Worm (Caenorhabditis elegans) whole organism, late embryonic: ENCODE data around the gene M02F4.2.

ENCODE experiments used
- C08G9.2 ChIP-seq: sonication (generic microtip); optimal IDR thresholded peaks from 2 replicates; lab custom pipeline; 2016; ENCODE audit warnings: mild to moderate bottlenecking, missing genetic modification characterization, moderate library complexity, missing compliant biosample characterization
- F13H6.1 ChIP-seq: sonication (generic microtip); optimal IDR thresholded peaks from 2 replicates; lab custom pipeline; 2016; ENCODE audit warnings: missing genetic modification characterization, missing compliant biosample characterization
- K09A11.1 ChIP-seq: sonication (generic microtip); optimal IDR thresholded peaks from 2 replicates; lab custom pipeline; 2017; ENCODE audit warnings: antibody characterized with exemption, mild to moderate bottlenecking, missing genetic modification characterization, missing compliant biosample characterization; ENCODE audit not compliant: insufficient read depth
- ahr-1 ChIP-seq: sonication (generic microtip); optimal IDR thresholded peaks from 2 replicates; lab custom pipeline; 2016; ENCODE audit warnings: missing genetic modification characterization, missing compliant biosample characterization
- ceh-19 ChIP-seq: fragments of 200-800 bp; sonication (Bioruptor generic); optimal IDR thresholded peaks from 2 replicates; lab custom pipeline; 2018; ENCODE audit warnings: mild to moderate bottlenecking, missing genetic modification characterization, missing compliant biosample characterization
- ceh-2 ChIP-seq: sonication (generic microtip); optimal IDR thresholded peaks from 2 replicates; lab custom pipeline; 2016; ENCODE audit warnings: missing genotype, missing genetic modification characterization, missing compliant biosample characterization
- ceh-22 ChIP-seq: sonication (generic microtip); optimal IDR thresholded peaks from 2 replicates; lab custom pipeline; 2017; ENCODE audit warnings: missing biosample characterization, missing genetic modification characterization
- ceh-30 ChIP-seq: fragments of 150-350 bp; optimal IDR thresholded peaks from 2 replicates; lab custom pipeline; 2014; ENCODE audit warnings: missing biosample characterization, missing genetic modification characterization
- ceh-34 ChIP-seq: sonication (generic microtip); optimal IDR thresholded peaks from 2 replicates; lab custom pipeline; 2016; ENCODE audit warnings: mild to moderate bottlenecking, missing genetic modification characterization, missing compliant biosample characterization
- ceh-45 ChIP-seq: fragments of 200-800 bp; sonication (Bioruptor generic); IDR thresholded peaks from 2 replicates; pipeline ENCODE4 v1.3.6; 2022; ENCODE audit warnings: missing genetic modification reagents, missing genetic modification characterization, missing compliant biosample characterization
- ceh-48 ChIP-seq: sonication (generic microtip); optimal IDR thresholded peaks from 2 replicates; lab custom pipeline; 2016; ENCODE audit warnings: missing genetic modification characterization, inconsistent platforms, missing compliant biosample characterization
- ceh-6 ChIP-seq: fragments of 200-800 bp; sonication (Bioruptor generic); optimal IDR thresholded peaks from 2 replicates; lab custom pipeline; 2018; ENCODE audit warnings: mild to moderate bottlenecking, missing genetic modification characterization, missing compliant biosample characterization
- ceh-9 ChIP-seq: sonication (generic microtip); optimal IDR thresholded peaks from 2 replicates; lab custom pipeline; 2016; ENCODE audit warnings: mild to moderate bottlenecking, missing genetic modification characterization, inconsistent platforms, missing compliant biosample characterization
- elt-2 ChIP-seq: sonication (generic microtip); optimal IDR thresholded peaks from 2 replicates; lab custom pipeline; 2016; ENCODE audit warnings: missing genetic modification reagents, missing genetic modification characterization, missing compliant biosample characterization
- ets-4 ChIP-seq: sonication (generic microtip); optimal IDR thresholded peaks from 2 replicates; lab custom pipeline; 2016; ENCODE audit warnings: missing genetic modification characterization, missing compliant biosample characterization
- eyg-1 ChIP-seq: sonication (generic microtip); optimal IDR thresholded peaks from 2 replicates; lab custom pipeline; 2016; ENCODE audit warnings: missing genotype, missing genetic modification characterization, missing compliant biosample characterization
- fax-1 ChIP-seq: sonication (generic microtip); optimal IDR thresholded peaks from 2 replicates; lab custom pipeline; 2016; ENCODE audit warnings: missing genotype, missing genetic modification characterization, missing compliant biosample characterization
- fkh-10 ChIP-seq: fragments of 150-350 bp; optimal IDR thresholded peaks from 2 replicates; lab custom pipeline; 2014; ENCODE audit warnings: missing biosample characterization, missing genetic modification reagents, missing genetic modification characterization
- fkh-6 ChIP-seq: sonication (generic microtip); optimal IDR thresholded peaks from 2 replicates; lab custom pipeline; 2016; ENCODE audit warnings: missing genetic modification characterization, missing compliant biosample characterization
- gmeb-2 ChIP-seq: sonication (generic microtip); optimal IDR thresholded peaks from 2 replicates; lab custom pipeline; 2016; ENCODE audit warnings: missing genetic modification characterization, inconsistent platforms, missing compliant biosample characterization
- hlh-15 ChIP-seq: sonication (generic microtip); optimal IDR thresholded peaks from 2 replicates; lab custom pipeline; 2016; ENCODE audit warnings: missing genetic modification characterization, missing compliant biosample characterization
- hlh-30 ChIP-seq: sonication (generic microtip); optimal IDR thresholded peaks from 2 replicates; lab custom pipeline; 2017; ENCODE audit warnings: antibody characterized with exemption, missing genetic modification characterization, missing compliant biosample characterization; ENCODE audit not compliant: insufficient read depth
- hlh-8 ChIP-seq: sonication (generic microtip); optimal IDR thresholded peaks from 2 replicates; lab custom pipeline; 2016; ENCODE audit warnings: missing genotype, missing genetic modification characterization, missing compliant biosample characterization
- lin-11 ChIP-seq: fragments of 200-800 bp; sonication (Bioruptor generic); optimal IDR thresholded peaks from 2 replicates; lab custom pipeline; 2018; ENCODE audit warnings: mild to moderate bottlenecking, missing genetic modification characterization, missing compliant biosample characterization
- madf-2 ChIP-seq: sonication (generic microtip); optimal IDR thresholded peaks from 2 replicates; lab custom pipeline; 2017; ENCODE audit warnings: missing genetic modification characterization, missing compliant biosample characterization
- mec-3 ChIP-seq: sonication (generic microtip); optimal IDR thresholded peaks from 2 replicates; lab custom pipeline; 2016; ENCODE audit warnings: borderline replicate concordance, missing genetic modification characterization, missing compliant biosample characterization
- nhr-232 ChIP-seq: sonication (generic microtip); optimal IDR thresholded peaks from 2 replicates; lab custom pipeline; 2016; ENCODE audit warnings: missing genetic modification characterization, missing compliant biosample characterization
- pat-9 ChIP-seq: fragments of 200-800 bp; sonication (Bioruptor generic); optimal IDR thresholded peaks from 2 replicates; lab custom pipeline; 2018; ENCODE audit warnings: mild to moderate bottlenecking, missing genetic modification characterization, moderate library complexity, missing compliant biosample characterization
- pax-1 ChIP-seq: fragments of 150-350 bp; optimal IDR thresholded peaks from 2 replicates; lab custom pipeline; 2014; ENCODE audit warnings: missing biosample characterization, missing genetic modification characterization
- pha-2 ChIP-seq: sonication (generic microtip); optimal IDR thresholded peaks from 2 replicates; lab custom pipeline; 2017; ENCODE audit warnings: mild to moderate bottlenecking, missing genetic modification characterization, missing compliant biosample characterization
- pha-4 ChIP-seq: fragments of 150-350 bp; optimal IDR thresholded peaks from 2 replicates; lab custom pipeline; 2018; ENCODE audit warnings: missing biosample characterization, missing genetic modification reagents, missing genetic modification characterization
- pqm-1 ChIP-seq: sonication (generic microtip); optimal IDR thresholded peaks from 2 replicates; lab custom pipeline; 2016; ENCODE audit warnings: missing genetic modification characterization, missing compliant biosample characterization
- sdc-2 ChIP-seq: sonication (generic microtip); optimal IDR thresholded peaks from 2 replicates; lab custom pipeline; 2016; ENCODE audit warnings: missing genotype, missing genetic modification characterization, missing compliant biosample characterization
- sox-2 ChIP-seq: fragments of 200-800 bp; sonication (Bioruptor generic); IDR thresholded peaks from 2 replicates; pipeline ENCODE4 v1.3.6; 2022; ENCODE audit warnings: missing genetic modification reagents, missing genetic modification characterization, missing compliant biosample characterization
- unc-42 ChIP-seq: sonication (generic microtip); optimal IDR thresholded peaks from 2 replicates; lab custom pipeline; 2016; ENCODE audit warnings: missing genotype, missing genetic modification characterization, missing compliant biosample characterization
- unc-55 ChIP-seq: sonication (generic microtip); optimal IDR thresholded peaks from 2 replicates; lab custom pipeline; 2017; ENCODE audit warnings: missing biosample characterization, missing genetic modification reagents, missing genetic modification characterization
- zip-5 ChIP-seq: sonication (generic microtip); optimal IDR thresholded peaks from 2 replicates; lab custom pipeline; 2016; ENCODE audit warnings: missing genetic modification characterization, missing compliant biosample characterization
- ztf-16 ChIP-seq: sonication (generic microtip); optimal IDR thresholded peaks from 2 replicates; lab custom pipeline; 2017; ENCODE audit warnings: missing genetic modification characterization, missing compliant biosample characterization

M02F4.2 gene

ce11 chrX:3019996-3020395, 14.1 kb downstream of the M02F4.2 start:
- TF ChIP-seq zip-5 (tag; lab: Kevin White, UChicago) (no peak), nhr-232 (no peak)

- TF ChIP-seq ceh-6 (GFP tag; lab: Kevin White, UChicago) (no peak), sox-2 (no peak), nhr-232 (no peak), mec-3 (tag; lab: Kevin White, UChicago) (no peak), ceh-30 (tag; lab: Kevin White, UChicago) (no peak), ceh-9 (no peak), hlh-8 (tag; lab: Kevin White, UChicago) (no peak), C08G9.2 (no peak), pat-9 (tag; lab: Kevin White, UChicago) (no peak), eyg-1 (tag; lab: Kevin White, UChicago) (no peak), ceh-19 (no peak), fkh-6 (tag; lab: Kevin White, UChicago) (no peak), ceh-48 (tag; lab: Kevin White, UChicago) (no peak), ceh-2 (tag; lab: Kevin White, UChicago) (no peak), ceh-34 (tag; lab: Kevin White, UChicago) (no peak), gmeb-2 (tag; lab: Kevin White, UChicago) (no peak), pqm-1 (no peak), elt-2 (tag; lab: Kevin White, UChicago) (no peak), unc-55 (GFP tag; lab: Kevin White, UChicago) (no peak), madf-2 (tag; lab: Kevin White, UChicago) (no peak)
Observed at ce11 chrX:3018505-3018996, 15.6 kb downstream of the M02F4.2 start, which contains the start of gene flp-18. Gene flp-18 (minus strand): TSS chrX:3018555.

- TF ChIP-seq sox-2: no peak
- no peak for TF ChIP-seq zip-5 (tag; lab: Kevin White, UChicago)
- no peak for TF ChIP-seq ceh-6 (GFP tag; lab: Kevin White, UChicago)
- no peak for TF ChIP-seq ets-4 (tag; lab: Kevin White, UChicago)
- TF ChIP-seq pha-2 (tag; lab: Kevin White, UChicago): no peak
- no peak for TF ChIP-seq K09A11.1 (tag; lab: Kevin White, UChicago)
- no peak for TF ChIP-seq F13H6.1 (tag; lab: Kevin White, UChicago)
- TF ChIP-seq hlh-15 (tag; lab: Kevin White, UChicago): no peak
- TF ChIP-seq hlh-30 (tag; lab: Kevin White, UChicago): no peak
- no peak for TF ChIP-seq sdc-2 (tag; lab: Kevin White, UChicago)
- no peak for TF ChIP-seq pha-4
- no peak for TF ChIP-seq ceh-22
- no peak for TF ChIP-seq pax-1 (tag; lab: Kevin White, UChicago)
- no peak for TF ChIP-seq fax-1 (tag; lab: Kevin White, UChicago)
- no peak for TF ChIP-seq ceh-45 (GFP tag; lab: Robert Waterston, UW)
- TF ChIP-seq ahr-1: no peak
- TF ChIP-seq fkh-10 (GFP tag; lab: Kevin White, UChicago): no peak
- TF ChIP-seq, all 69 proteins: peak for 0
Observed at ce11 chrX:3009190-3009589, 24.9 kb downstream of the M02F4.2 start, which contains the start of gene Y48D7A.1. Gene Y48D7A.1 (plus strand): TSS chrX:3009490.

ce11 chrX:3003703-3004102, 30.4 kb downstream of the M02F4.2 start, which contains the start of gene Y41G9A.6:
Gene Y41G9A.6 (minus strand): TSS chrX:3003803.
- TF ChIP-seq sox-2: no peak
- TF ChIP-seq unc-42: no peak
- TF ChIP-seq fkh-6 (tag; lab: Kevin White, UChicago): no peak
- no peak for TF ChIP-seq ztf-16
- no peak for TF ChIP-seq ahr-1
- no peak for TF ChIP-seq pha-4
- TF ChIP-seq lin-11 (tag; lab: Kevin White, UChicago): no peak
